Fruit fly (Drosophila melanogaster) whole organism, wandering third instar larva: ENCODE data around the gene CG11902.

Source experiments
- Abd-B ChIP-seq: fragments of >200 bp; optimal IDR thresholded peaks from 2 replicates; lab custom pipeline; 2017; ENCODE audit warnings: missing biosample characterization, missing genetic modification characterization
- CG32264 ChIP-seq: fragments of 200-800 bp; sonication (Bioruptor generic); optimal IDR thresholded peaks from 2 replicates; lab custom pipeline; 2016; ENCODE audit warnings: missing biosample characterization, missing genetic modification characterization
- Dif ChIP-seq: fragments of 200-275, 200-300 bp; sonication (Bioruptor generic); optimal IDR thresholded peaks from 2 replicates; lab custom pipeline; 2018; ENCODE audit warnings: missing biosample characterization, missing genetic modification characterization; ENCODE audit not compliant: partially characterized antibody
- GATAd ChIP-seq: sonication (Bioruptor generic); optimal IDR thresholded peaks from 2 replicates; lab custom pipeline; 2016; ENCODE audit warnings: missing biosample characterization, missing genetic modification characterization
- HLH106 ChIP-seq: fragments of 200-800 bp; optimal IDR thresholded peaks from 3 replicates; lab custom pipeline; 2019; ENCODE audit warnings: missing biosample characterization, mild to moderate bottlenecking, missing genetic modification characterization, moderate library complexity
- Hnf4 ChIP-seq: fragments of 200-800 bp; sonication (Bioruptor generic); optimal IDR thresholded peaks from 2 replicates; lab custom pipeline; 2016; ENCODE audit warnings: missing biosample characterization, mild to moderate bottlenecking, missing genetic modification characterization
- Hr78 ChIP-seq: fragments of >200 bp; optimal IDR thresholded peaks from 2 replicates; lab custom pipeline; 2017; ENCODE audit warnings: missing biosample characterization, missing genetic modification characterization
- Jra ChIP-seq: sonication (Bioruptor generic); optimal IDR thresholded peaks from 2 replicates; lab custom pipeline; 2016; ENCODE audit warnings: missing biosample characterization, missing genetic modification characterization
- Mio ChIP-seq: sonication (Bioruptor generic); optimal IDR thresholded peaks from 2 replicates; lab custom pipeline; 2016; ENCODE audit warnings: missing biosample characterization, missing genetic modification characterization
- Myc ChIP-seq: fragments of >200 bp; optimal IDR thresholded peaks from 2 replicates; lab custom pipeline; 2017
- N ChIP-seq: fragments of >200 bp; optimal IDR thresholded peaks from 2 replicates; lab custom pipeline; 2018; ENCODE audit warnings: missing biosample characterization, missing external identifiers, missing genetic modification characterization
- Rel ChIP-seq, 2 experiments: fragments of 200-800 bp; sonication (Bioruptor generic) in 1 of 2; optimal IDR thresholded peaks; 2 replicates in 1 of 2; 3 replicates in 1 of 2; lab custom pipeline; 2016 to 2019; ENCODE audit warnings: mild to moderate bottlenecking in 2 of 2, missing biosample characterization in 2 of 2, missing genetic modification characterization in 2 of 2, moderate library complexity in 1 of 2
- Sp1 ChIP-seq: fragments of 200-800 bp; sonication (Bioruptor generic); optimal IDR thresholded peaks from 3 replicates; lab custom pipeline; 2019; ENCODE audit warnings: missing biosample characterization, mild to moderate bottlenecking, missing genetic modification characterization, moderate library complexity
- Vsx2 ChIP-seq: fragments of 200-300, 225-300 bp; sonication (Bioruptor generic); optimal IDR thresholded peaks from 2 replicates; lab custom pipeline; 2018; ENCODE audit warnings: missing biosample characterization, missing genetic modification characterization; ENCODE audit not compliant: partially characterized antibody
- br ChIP-seq: fragments of 200-800 bp; sonication (Bioruptor generic); optimal IDR thresholded peaks from 2 replicates; lab custom pipeline; 2016; ENCODE audit warnings: missing biosample characterization, missing genetic modification characterization
- brk ChIP-seq: fragments of 200-800 bp; sonication (Bioruptor generic); optimal IDR thresholded peaks from 2 replicates; lab custom pipeline; 2016; ENCODE audit warnings: missing biosample characterization, mild to moderate bottlenecking, missing genetic modification characterization
- dl ChIP-seq, 2 experiments: fragments of 175-275, 200-275 bp in 1 of 2; fragments of 200-275 bp in 1 of 2; sonication (Bioruptor generic); optimal IDR thresholded peaks; lab custom pipeline; 2018; ENCODE audit warnings: mild to moderate bottlenecking in 2 of 2, missing biosample characterization in 2 of 2, missing genetic modification characterization in 2 of 2, moderate library complexity in 2 of 2; ENCODE audit not compliant: partially characterized antibody in 2 of 2, insufficient read depth in 1 of 2
- dmrt93B ChIP-seq: fragments of 200-800 bp; sonication (Bioruptor generic); optimal IDR thresholded peaks from 2 replicates; lab custom pipeline; 2018; ENCODE audit warnings: missing biosample characterization, mild to moderate bottlenecking, missing genetic modification characterization
- dsf ChIP-seq: sonication (Bioruptor generic); optimal IDR thresholded peaks from 2 replicates; lab custom pipeline; 2016; ENCODE audit warnings: missing biosample characterization, missing genetic modification characterization, borderline replicate concordance
- ey ChIP-seq: fragments of 200-800 bp; sonication (Bioruptor generic); optimal IDR thresholded peaks from 2 replicates; lab custom pipeline; 2016; ENCODE audit warnings: missing biosample characterization, missing genetic modification characterization
- foxo ChIP-seq, 2 experiments: fragments of 200-800 bp; sonication (Bioruptor generic); optimal IDR thresholded peaks; 2 replicates in 1 of 2; 3 replicates in 1 of 2; lab custom pipeline; 2016 to 2017; ENCODE audit warnings: missing biosample characterization in 2 of 2, missing genetic modification characterization in 2 of 2
- fru ChIP-seq: fragments of 200-800 bp; sonication (Bioruptor generic); optimal IDR thresholded peaks from 3 replicates; lab custom pipeline; 2016; ENCODE audit warnings: missing biosample characterization, mild to moderate bottlenecking, missing genetic modification characterization
- h ChIP-seq: fragments of 200-800 bp; sonication (Bioruptor generic); optimal IDR thresholded peaks from 3 replicates; lab custom pipeline; 2016; ENCODE audit warnings: missing biosample characterization, mild to moderate bottlenecking, missing genetic modification characterization
- jim ChIP-seq: fragments of 175-275, 200-325 bp; sonication (Bioruptor generic); optimal IDR thresholded peaks from 2 replicates; lab custom pipeline; 2016; ENCODE audit warnings: missing biosample characterization, mild to moderate bottlenecking, missing genetic modification characterization
- lola ChIP-seq: fragments of >200 bp; optimal IDR thresholded peaks from 2 replicates; lab custom pipeline; 2017; ENCODE audit warnings: missing biosample characterization, missing genetic modification characterization
- psq ChIP-seq: fragments of 200-800 bp; sonication (Bioruptor generic); optimal IDR thresholded peaks from 3 replicates; lab custom pipeline; 2017; ENCODE audit warnings: missing biosample characterization, mild to moderate bottlenecking, missing genetic modification characterization, moderate library complexity
- rgr ChIP-seq: fragments of 200-800 bp; sonication (Bioruptor generic); optimal IDR thresholded peaks from 3 replicates; lab custom pipeline; 2016; ENCODE audit warnings: missing biosample characterization, mild to moderate bottlenecking, missing genetic modification characterization
- sage ChIP-seq: fragments of 200-800 bp; sonication (Bioruptor generic); optimal IDR thresholded peaks from 2 replicates; lab custom pipeline; 2016; ENCODE audit warnings: missing biosample characterization, mild to moderate bottlenecking, missing genetic modification characterization
- sv ChIP-seq: fragments of 200-800 bp; sonication (Bioruptor generic); optimal IDR thresholded peaks from 3 replicates; lab custom pipeline; 2016; ENCODE audit warnings: missing biosample characterization, missing genetic modification characterization
- tai ChIP-seq: sonication (Bioruptor generic); optimal IDR thresholded peaks from 2 replicates; lab custom pipeline; 2016; ENCODE audit warnings: missing biosample characterization, missing genetic modification characterization
- woc ChIP-seq: sonication (Bioruptor generic); optimal IDR thresholded peaks from 2 replicates; lab custom pipeline; 2016; ENCODE audit warnings: missing biosample characterization, mild to moderate bottlenecking, missing genetic modification characterization

The CG11902 gene

DNA sequence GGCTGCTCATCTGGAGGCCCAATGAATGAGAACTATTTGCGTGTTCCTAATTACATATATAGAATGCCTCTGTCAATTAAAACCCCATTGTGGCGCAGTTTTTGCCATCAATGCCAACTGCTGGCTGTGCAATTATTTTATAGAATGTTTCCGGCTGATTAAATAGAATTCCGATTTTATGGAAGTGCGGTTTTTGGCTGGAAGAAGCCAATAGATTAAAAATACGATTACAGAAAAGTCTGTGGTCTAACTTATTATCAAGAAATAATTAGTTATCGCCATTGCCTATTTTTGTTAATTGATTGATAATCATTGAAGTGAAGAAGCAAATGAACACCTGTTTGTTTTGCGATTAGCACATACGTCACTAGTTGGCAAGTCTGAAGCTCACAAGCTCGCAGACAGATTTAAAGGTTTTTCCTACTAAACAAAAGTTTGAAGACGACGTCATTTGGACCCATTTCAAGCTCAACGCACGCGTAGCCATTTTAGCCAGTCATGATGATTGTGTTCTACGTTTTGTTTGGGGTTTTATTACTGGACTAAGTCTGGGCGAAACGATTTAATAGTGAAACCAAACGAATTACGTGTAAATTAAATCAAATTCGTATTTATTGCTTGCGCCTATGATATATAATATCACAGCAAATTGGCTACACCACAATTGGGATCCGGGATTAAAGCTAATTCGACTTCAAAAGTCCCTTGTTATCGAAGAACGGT lies 29.1 kb upstream of the CG11902 start:
- no peak for TF ChIP-seq Rel (GFP tag; optimal IDR thresholded peaks at IDR 0.05; lab: Kevin White, UChicago)
- peak; percentile 1 for TF ChIP-seq Rel (tag; optimal IDR thresholded peaks at IDR 0.05; lab: Kevin White, UChicago)
- TF ChIP-seq br = no peak
- TF ChIP-seq, all 38 proteins: peak for 1

DNA sequence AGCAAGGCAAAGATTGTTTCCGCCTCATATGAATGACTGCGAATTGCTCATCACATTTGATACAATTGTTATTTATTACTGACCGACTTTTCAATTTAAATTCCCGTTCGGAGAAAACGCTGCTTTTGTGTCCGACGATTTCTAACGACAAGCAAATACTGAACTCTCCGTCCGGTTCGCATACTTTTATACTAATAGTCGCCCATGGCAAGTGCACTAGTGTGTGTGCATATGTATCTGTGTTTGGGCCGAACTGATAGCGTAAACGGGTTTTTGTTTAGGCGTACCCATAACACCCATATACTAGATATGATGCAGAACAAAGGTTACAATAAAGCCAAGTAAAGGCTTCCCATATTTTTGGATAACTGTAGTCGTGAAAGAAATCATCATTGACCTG lies 26.8 kb upstream of the CG11902 start, which contains the start of gene CG10550:
Gene CG10550, minus strand, starts transcription at position 164 of the 400 bp plus-strand sequence.
- TF ChIP-seq Dif (GFP tag; lab: Kevin White, UChicago) (no peak), Hnf4 (GFP tag; lab: Kevin White, UChicago) (peak; percentile 0), CG32264 (GFP tag; lab: Kevin White, UChicago) (no peak)

DNA sequence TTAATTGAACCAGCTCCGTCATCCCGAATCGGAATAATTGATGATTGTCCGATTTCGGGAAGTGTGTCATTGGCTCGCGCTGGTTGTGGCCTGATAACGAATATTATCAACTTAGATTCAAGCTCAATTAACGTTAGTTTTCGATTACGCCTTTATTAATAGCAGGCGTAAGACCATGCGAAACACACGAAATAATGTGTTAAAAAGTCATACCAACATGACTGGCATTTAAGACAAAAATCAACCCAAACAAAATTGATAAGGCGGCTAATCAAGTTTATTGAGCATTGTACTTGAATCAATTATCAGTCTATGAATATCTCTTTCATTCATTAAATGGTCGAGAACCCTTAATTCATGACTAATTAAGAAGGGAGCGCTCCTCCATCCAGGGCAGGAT lies 25.9 kb upstream of the CG11902 start:
- no peak for TF ChIP-seq fru (GFP tag; lab: Kevin White, UChicago)
- no peak for TF ChIP-seq lola (GFP tag; lab: Kevin White, UChicago)
- TF ChIP-seq rgr (GFP tag; lab: Kevin White, UChicago) = no peak
- TF ChIP-seq CG32264 (GFP tag; lab: Kevin White, UChicago) = no peak

DNA sequence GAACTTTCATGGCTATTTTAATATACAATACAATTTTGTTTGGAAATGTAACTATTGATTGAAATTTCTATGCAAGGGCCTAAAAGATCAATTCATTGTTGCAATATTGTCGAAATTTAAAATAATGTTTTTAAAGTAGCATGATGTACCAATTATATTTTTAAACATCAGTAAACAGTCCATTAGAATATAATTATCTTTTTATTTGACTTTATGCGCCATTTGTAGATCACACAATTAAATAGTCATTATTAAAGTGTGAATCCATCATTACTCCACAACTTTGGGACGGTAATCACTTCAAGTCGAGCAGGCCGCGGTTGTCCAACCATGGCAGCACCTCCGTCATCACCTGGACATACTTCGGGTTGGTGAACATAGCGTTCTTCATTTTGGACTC lies 24.2 kb upstream of the CG11902 start, which contains the start of gene CG31099:
Gene CG31099, minus strand, starts transcription at position 101 of the 400 bp plus-strand sequence.
- TF ChIP-seq Sp1 (GFP tag; lab: Kevin White, UChicago) = no peak
- no peak for TF ChIP-seq Hr78 (GFP tag; lab: Kevin White, UChicago)
- no peak for TF ChIP-seq brk (GFP tag; lab: Kevin White, UChicago)
- no peak for TF ChIP-seq Dif (GFP tag; lab: Kevin White, UChicago)
- no peak for TF ChIP-seq jim (GFP tag; lab: Kevin White, UChicago)
- no peak for TF ChIP-seq N
- no peak for TF ChIP-seq foxo (GFP tag; optimal IDR thresholded peaks at IDR 0.05; lab: Kevin White, UChicago)
- TF ChIP-seq sage (GFP tag; lab: Kevin White, UChicago) = no peak
- no peak for TF ChIP-seq Myc (lab: Kevin White, UChicago)
- no peak for TF ChIP-seq ey (GFP tag; lab: Kevin White, UChicago)
- TF ChIP-seq rgr (GFP tag; lab: Kevin White, UChicago) = no peak
- no peak for TF ChIP-seq fru (GFP tag; lab: Kevin White, UChicago)
- TF ChIP-seq Abd-B (GFP tag; lab: Kevin White, UChicago) = no peak

DNA sequence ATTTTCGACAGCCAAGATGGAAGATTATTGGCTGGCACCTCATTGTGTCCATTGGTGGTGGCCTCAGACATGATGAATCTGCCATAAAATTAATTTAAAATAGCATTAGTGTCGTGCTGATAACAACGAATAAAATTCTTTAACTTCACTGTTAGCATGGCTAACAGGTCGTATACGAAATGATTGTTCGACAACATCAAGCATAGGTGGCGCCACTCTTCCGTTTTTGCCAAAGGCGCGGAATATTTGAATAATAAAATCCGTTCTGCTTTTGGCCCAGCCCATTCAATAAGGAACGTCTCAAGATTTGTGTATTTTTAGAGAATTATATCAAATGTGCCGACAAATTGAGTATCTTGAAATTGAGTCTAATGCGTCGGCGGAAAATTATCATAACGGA lies 22.5 kb upstream of the CG11902 start:
- TF ChIP-seq ey (GFP tag; lab: Kevin White, UChicago) = no peak
- TF ChIP-seq Abd-B (GFP tag; lab: Kevin White, UChicago) = no peak
- TF ChIP-seq tai (GFP tag; lab: Kevin White, UChicago) = no peak
- TF ChIP-seq GATAd = no peak
- TF ChIP-seq dsf (GFP tag; lab: Kevin White, UChicago) = no peak
- TF ChIP-seq sv (GFP tag; lab: Kevin White, UChicago) = no peak
- no peak for TF ChIP-seq Jra (GFP tag; lab: Kevin White, UChicago)
- no peak for TF ChIP-seq dl (GFP tag; optimal IDR thresholded peaks at IDR 0.05; lab: Kevin White, UChicago; ENCODE audit: insufficient read depth in 1 of 2, partially characterized antibody in 2 of 2)
- no peak for TF ChIP-seq lola (GFP tag; lab: Kevin White, UChicago)
- TF ChIP-seq N = no peak
- TF ChIP-seq Hr78 (GFP tag; lab: Kevin White, UChicago) = no peak
- TF ChIP-seq fru (GFP tag; lab: Kevin White, UChicago) = no peak
- TF ChIP-seq woc (GFP tag; lab: Kevin White, UChicago) = no peak
- no peak for TF ChIP-seq brk (GFP tag; lab: Kevin White, UChicago)
- TF ChIP-seq foxo (GFP tag; optimal IDR thresholded peaks at IDR 0.05; lab: Kevin White, UChicago) = no peak
- no peak for TF ChIP-seq Mio
- TF ChIP-seq Sp1 (GFP tag; lab: Kevin White, UChicago) = no peak

DNA sequence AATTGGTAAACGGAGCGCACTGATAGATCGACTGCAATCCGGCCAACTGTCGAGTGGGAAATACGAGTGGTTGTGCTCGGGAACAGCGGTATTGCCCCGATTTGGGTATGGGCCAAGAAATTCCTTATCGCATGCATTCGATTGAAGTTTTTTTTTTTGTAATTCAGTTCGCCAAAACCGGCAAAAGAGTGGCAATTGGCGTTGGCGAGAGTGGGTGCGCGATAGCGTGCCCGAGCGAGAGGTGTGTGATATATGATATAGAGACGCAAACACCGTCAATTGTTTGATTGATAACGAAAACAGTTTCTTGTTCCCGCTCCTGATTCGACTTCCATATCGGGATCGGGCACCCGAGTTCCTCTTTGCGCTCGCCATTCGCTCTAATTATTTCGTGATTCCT lies 21.3 kb upstream of the CG11902 start, which contains the start of gene CG31087:
Gene CG31087, minus strand, starts transcription at position 63 of the 400 bp plus-strand sequence.
- TF ChIP-seq N = no peak
- TF ChIP-seq Vsx2 = peak; percentile 40
- no peak for TF ChIP-seq HLH106 (tag; lab: Kevin White, UChicago)
- TF ChIP-seq Jra (GFP tag; lab: Kevin White, UChicago) = no peak
- TF ChIP-seq Hr78 (GFP tag; lab: Kevin White, UChicago) = no peak
- TF ChIP-seq Abd-B (GFP tag; lab: Kevin White, UChicago) = no peak
- TF ChIP-seq dmrt93B (GFP tag; lab: Kevin White, UChicago) = no peak
- TF ChIP-seq h (GFP tag; lab: Kevin White, UChicago) = peak; percentile 19
- TF ChIP-seq psq (GFP tag; lab: Kevin White, UChicago) = peak; percentile 81
- TF ChIP-seq foxo (GFP tag; optimal IDR thresholded peaks at IDR 0.05; lab: Kevin White, UChicago) = no peak
- TF ChIP-seq Rel (GFP tag; optimal IDR thresholded peaks at IDR 0.05; lab: Kevin White, UChicago) = no peak
- peak; percentile 91 for TF ChIP-seq Rel (tag; optimal IDR thresholded peaks at IDR 0.05; lab: Kevin White, UChicago)
